Worm (Caenorhabditis elegans) whole organism, late embryonic: ENCODE results near the gene srj-53.

ENCODE experiments used
- Y22D7AL.16 ChIP-seq: sonication (generic microtip); optimal IDR thresholded peaks from 2 replicates; lab custom pipeline; 2016; ENCODE audit warnings: missing genetic modification characterization, missing compliant biosample characterization
- eyg-1 ChIP-seq: sonication (generic microtip); optimal IDR thresholded peaks from 2 replicates; lab custom pipeline; 2016; ENCODE audit warnings: missing genotype, missing genetic modification characterization, missing compliant biosample characterization
- nfya-1 ChIP-seq: sonication (generic microtip); optimal IDR thresholded peaks from 2 replicates; lab custom pipeline; 2017; ENCODE audit warnings: missing genetic modification characterization, mild to moderate bottlenecking, missing compliant biosample characterization, antibody characterized with exemption, moderate library complexity
- npax-4 ChIP-seq: sonication (generic microtip); optimal IDR thresholded peaks from 2 replicates; lab custom pipeline; 2016; ENCODE audit warnings: missing genetic modification characterization, missing compliant biosample characterization
- sdc-2 ChIP-seq: sonication (generic microtip); optimal IDR thresholded peaks from 2 replicates; lab custom pipeline; 2016; ENCODE audit warnings: missing genotype, missing genetic modification characterization, missing compliant biosample characterization
- tbx-2 ChIP-seq: sonication (generic microtip); optimal IDR thresholded peaks from 2 replicates; lab custom pipeline; 2016; ENCODE audit warnings: missing genetic modification characterization, missing compliant biosample characterization

DNA sequence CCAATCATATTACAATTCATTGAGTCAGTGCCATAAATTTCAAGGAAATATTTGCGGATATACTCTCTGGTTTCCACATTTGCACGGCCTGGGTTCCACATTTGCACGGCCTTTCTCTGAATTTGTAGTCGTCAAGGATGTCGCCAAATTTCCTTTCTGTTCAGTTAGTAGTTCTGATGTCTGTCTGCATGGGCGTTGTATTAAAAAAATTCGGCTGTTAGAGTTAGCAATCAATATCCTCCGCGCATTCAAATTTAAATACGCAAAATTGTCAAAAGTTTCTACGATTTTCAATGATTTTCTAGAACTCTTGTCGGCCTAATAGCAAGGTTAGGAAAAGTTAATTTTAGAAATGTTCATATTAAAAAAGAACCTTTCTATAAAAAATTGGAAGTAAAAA, 1.4 kb upstream of the srj-53 start, which contains the start of gene srj-52:
- TF ChIP-seq nfya-1 (tag; lab: Kevin White, UChicago) (no peak), sdc-2 (tag; lab: Kevin White, UChicago) (no peak), tbx-2 (tag; lab: Kevin White, UChicago) (no peak), Y22D7AL.16 (tag; lab: Kevin White, UChicago) (no peak), npax-4 (no peak), eyg-1 (tag; lab: Kevin White, UChicago) (no peak)
